Fruit fly (Drosophila melanogaster) whole organism, embryonic: ENCODE measurements around the gene Dic61B.

Source experiments
- CG11093 ChIP-seq: fragments of 200-800 bp; sonication (Bioruptor generic); IDR thresholded peaks from 3 replicates; pipeline ENCODE4 v1.3.6; 2022; ENCODE audit warnings: missing biosample characterization, missing genetic modification characterization
- CG11504 ChIP-seq: fragments of 200-800 bp; sonication (Bioruptor generic); optimal IDR thresholded peaks from 3 replicates; lab custom pipeline; 2019; ENCODE audit warnings: missing biosample characterization, mild to moderate bottlenecking, missing genetic modification characterization, moderate library complexity
- CG12391 ChIP-seq: fragments of 200-800 bp; sonication (Bioruptor generic); optimal IDR thresholded peaks from 3 replicates; lab custom pipeline; 2018; ENCODE audit warnings: missing biosample characterization, mild to moderate bottlenecking, missing genetic modification characterization, moderate library complexity
- CG13624 ChIP-seq: fragments of 200-800 bp; sonication (Bioruptor generic); optimal IDR thresholded peaks from 2 replicates; lab custom pipeline; 2016; ENCODE audit warnings: missing biosample characterization, missing genetic modification characterization
- CG13894 ChIP-seq: fragments of 200-800 bp; sonication (Bioruptor generic); optimal IDR thresholded peaks from 3 replicates; lab custom pipeline; 2018; ENCODE audit warnings: missing biosample characterization, mild to moderate bottlenecking, missing genetic modification characterization, moderate library complexity
- CG14014 ChIP-seq: fragments of 200-800 bp; sonication (Bioruptor generic); IDR thresholded peaks from 2 replicates; pipeline ENCODE4 v1.3.6; 2022; ENCODE audit warnings: missing biosample characterization, missing genetic modification characterization
- CG14860 ChIP-seq: fragments of 200-800 bp; sonication (Bioruptor generic); IDR thresholded peaks from 3 replicates; pipeline ENCODE4 v1.3.6; 2022; ENCODE audit warnings: missing biosample characterization, missing genetic modification characterization; ENCODE audit not compliant: partially characterized antibody
- CG15601 ChIP-seq: fragments of 200-800 bp; sonication (Bioruptor generic); optimal IDR thresholded peaks from 3 replicates; lab custom pipeline; 2019; ENCODE audit warnings: missing biosample characterization, mild to moderate bottlenecking, missing genetic modification characterization, moderate library complexity
- CG1602 ChIP-seq: fragments of 200-800 bp; sonication (Bioruptor generic); optimal IDR thresholded peaks from 3 replicates; lab custom pipeline; 2016; ENCODE audit warnings: missing biosample characterization, missing genetic modification characterization
- CG17802 ChIP-seq: fragments of 200-800 bp; sonication (Bioruptor generic); optimal IDR thresholded peaks from 2 replicates; lab custom pipeline; 2018; ENCODE audit warnings: missing biosample characterization, mild to moderate bottlenecking, missing genetic modification characterization, moderate library complexity
- CG18262 ChIP-seq: fragments of 200-800 bp; optimal IDR thresholded peaks from 3 replicates; lab custom pipeline; 2019; ENCODE audit warnings: missing biosample characterization, mild to moderate bottlenecking, missing genetic modification characterization, moderate library complexity
- CG2199 ChIP-seq: fragments of 200-800 bp; sonication (Bioruptor generic); IDR thresholded peaks from 3 replicates; pipeline ENCODE4 v1.3.6; 2022; ENCODE audit warnings: missing biosample characterization, missing genetic modification characterization
- CG2712 ChIP-seq: fragments of 200-800 bp; optimal IDR thresholded peaks from 3 replicates; lab custom pipeline; 2019; ENCODE audit warnings: missing biosample characterization, mild to moderate bottlenecking, missing genetic modification characterization, moderate library complexity
- CG30431 ChIP-seq: fragments of 200-800 bp; sonication (Bioruptor generic); optimal IDR thresholded peaks from 2 replicates; lab custom pipeline; 2017; ENCODE audit warnings: missing biosample characterization, missing genetic modification characterization
- CG31441 ChIP-seq: fragments of 200-800 bp; sonication (Bioruptor generic); IDR thresholded peaks from 2 replicates; pipeline ENCODE4 v1.3.6; 2022; ENCODE audit warnings: missing biosample characterization, missing genetic modification characterization
- CG32532 ChIP-seq: fragments of 200-800 bp; sonication (Bioruptor generic); IDR thresholded peaks from 2 replicates; pipeline ENCODE4 v1.3.6; 2022; ENCODE audit warnings: missing biosample characterization, missing genetic modification characterization
- CG7556 ChIP-seq: fragments of 200-800 bp; sonication (Bioruptor generic); optimal IDR thresholded peaks from 2 replicates; lab custom pipeline; 2017; ENCODE audit warnings: missing biosample characterization, mild to moderate bottlenecking, missing genetic modification characterization
- CG7839 ChIP-seq: fragments of 200-800 bp; sonication (Bioruptor generic); optimal IDR thresholded peaks from 3 replicates; lab custom pipeline; 2018; ENCODE audit warnings: missing biosample characterization, mild to moderate bottlenecking, missing genetic modification characterization, moderate library complexity
- CG7963 ChIP-seq: fragments of 200-800 bp; sonication (Bioruptor generic); IDR thresholded peaks from 3 replicates; pipeline ENCODE4 v1.3.6; 2022; ENCODE audit warnings: missing biosample characterization, missing genetic modification characterization; ENCODE audit not compliant: partially characterized antibody
- CG8478 ChIP-seq: fragments of >200 bp; optimal IDR thresholded peaks from 2 replicates; lab custom pipeline; 2018
- CG8924 ChIP-seq: fragments of 200-800 bp; optimal IDR thresholded peaks from 3 replicates; lab custom pipeline; 2019; ENCODE audit warnings: missing biosample characterization, mild to moderate bottlenecking, missing genetic modification characterization, moderate library complexity
- CoRest ChIP-seq: fragments of 200-800 bp; sonication (Bioruptor generic); optimal IDR thresholded peaks from 3 replicates; lab custom pipeline; 2018; ENCODE audit warnings: missing biosample characterization, mild to moderate bottlenecking, missing genetic modification characterization, moderate library complexity
- D19A ChIP-seq: fragments of 200-800 bp; optimal IDR thresholded peaks from 3 replicates; lab custom pipeline; 2019; ENCODE audit warnings: missing biosample characterization, mild to moderate bottlenecking, missing genetic modification characterization, moderate library complexity
- E2f2 ChIP-seq: fragments of 200-800 bp; sonication (Bioruptor generic); IDR thresholded peaks from 2 replicates; pipeline ENCODE4 v1.3.6; 2022; ENCODE audit warnings: missing biosample characterization, missing genetic modification characterization
- H2.0 ChIP-seq: fragments of 200-800 bp; sonication (Bioruptor generic); IDR thresholded peaks from 2 replicates; pipeline ENCODE4 v1.3.6; 2022; ENCODE audit warnings: missing biosample characterization, missing genetic modification characterization
- Hr51 ChIP-seq, 2 experiments: fragments of 200-800 bp; sonication (Bioruptor generic); optimal IDR thresholded peaks; 2 replicates in 1 of 2; 3 replicates in 1 of 2; lab custom pipeline; 2016 to 2018; ENCODE audit warnings: missing biosample characterization in 2 of 2, missing genetic modification characterization in 2 of 2, mild to moderate bottlenecking in 1 of 2, moderate library complexity in 1 of 2
- NC2α ChIP-seq: fragments of 200-800 bp; sonication (Bioruptor generic); optimal IDR thresholded peaks from 2 replicates; lab custom pipeline; 2016; ENCODE audit warnings: missing biosample characterization, missing genetic modification characterization
- PHDP ChIP-seq: fragments of 200-800 bp; sonication (Bioruptor generic); optimal IDR thresholded peaks from 3 replicates; lab custom pipeline; 2018; ENCODE audit warnings: missing biosample characterization, mild to moderate bottlenecking, missing genetic modification characterization, moderate library complexity
- Scr ChIP-seq: fragments of 200-800 bp; sonication (Bioruptor generic); IDR thresholded peaks from 2 replicates; pipeline ENCODE4 v1.3.6; 2022; ENCODE audit warnings: missing biosample characterization, missing genetic modification characterization; ENCODE audit not compliant: partially characterized antibody
- Sox102F ChIP-seq: fragments of 200-800 bp; sonication (Bioruptor generic); optimal IDR thresholded peaks from 2 replicates; lab custom pipeline; 2018; ENCODE audit warnings: missing biosample characterization, mild to moderate bottlenecking, missing genetic modification characterization, moderate library complexity
- Vsx1 ChIP-seq: fragments of 200-800 bp; sonication (Bioruptor generic); optimal IDR thresholded peaks from 2 replicates; lab custom pipeline; 2017; ENCODE audit warnings: missing biosample characterization, mild to moderate bottlenecking, missing genetic modification characterization, missing genetic modification reagents
- Xrp1 ChIP-seq: fragments of 200-800 bp; sonication (Bioruptor generic); IDR thresholded peaks from 2 replicates; pipeline ENCODE4 v1.3.6; 2022; ENCODE audit warnings: missing biosample characterization, missing genetic modification characterization
- disco-r ChIP-seq: fragments of 200-800 bp; sonication (Bioruptor generic); optimal IDR thresholded peaks from 2 replicates; lab custom pipeline; 2016; ENCODE audit warnings: missing biosample characterization, missing genetic modification characterization
- ems ChIP-seq: fragments of 200-800 bp; sonication (Bioruptor generic); optimal IDR thresholded peaks from 3 replicates; lab custom pipeline; 2016; ENCODE audit warnings: missing biosample characterization, missing genetic modification characterization
- exex ChIP-seq: fragments of 200-800 bp; sonication (Bioruptor generic); optimal IDR thresholded peaks from 4 replicates; lab custom pipeline; 2018; ENCODE audit warnings: missing biosample characterization, mild to moderate bottlenecking, missing genetic modification characterization, moderate library complexity
- gcm ChIP-seq: fragments of 200-800 bp; sonication (Bioruptor generic); optimal IDR thresholded peaks from 2 replicates; lab custom pipeline; 2019; ENCODE audit warnings: missing biosample characterization, mild to moderate bottlenecking, missing genetic modification characterization, moderate library complexity
- grau ChIP-seq: fragments of 200-800 bp; optimal IDR thresholded peaks from 3 replicates; lab custom pipeline; 2019; ENCODE audit warnings: missing biosample characterization, mild to moderate bottlenecking, missing genetic modification characterization, moderate library complexity
- ind ChIP-seq: fragments of 200-800 bp; sonication (Bioruptor generic); optimal IDR thresholded peaks from 3 replicates; lab custom pipeline; 2016; ENCODE audit warnings: missing biosample characterization, missing genetic modification characterization
- lab ChIP-seq: fragments of 200-800 bp; sonication (Bioruptor generic); optimal IDR thresholded peaks from 3 replicates; lab custom pipeline; 2017; ENCODE audit warnings: missing biosample characterization, missing genetic modification characterization, mild to moderate bottlenecking, moderate library complexity, missing genetic modification reagents
- pan ChIP-seq, 4 experiments: fragments of >200 bp in 3 of 4; fragments of 200-800 bp in 1 of 4; sonication (Bioruptor generic) in 1 of 4; optimal IDR thresholded peaks in 3 of 4; IDR thresholded peaks in 1 of 4; 2 replicates each; pipeline versions ENCODE4 v1.3.6 to Lab custom; 2017 to 2022; ENCODE audit warnings: missing biosample characterization in 2 of 4, missing genetic modification characterization in 2 of 4, mixed read lengths in 1 of 4
- prd ChIP-seq, 3 experiments: fragments of >200 bp in 2 of 3; fragments of 200-800 bp in 1 of 3; sonication (Bioruptor generic) in 1 of 3; optimal IDR thresholded peaks in 2 of 3; IDR thresholded peaks in 1 of 3; 2 replicates in 2 of 3; 3 replicates in 1 of 3; pipeline versions ENCODE4 v1.3.6 to Lab custom; 2017 to 2022; ENCODE audit warnings: missing biosample characterization in 1 of 3, missing genetic modification characterization in 1 of 3
- pros ChIP-seq: fragments of 200-800 bp; sonication (Bioruptor generic); optimal IDR thresholded peaks from 3 replicates; lab custom pipeline; 2019; ENCODE audit warnings: missing biosample characterization, mild to moderate bottlenecking, missing genetic modification characterization, moderate library complexity
- row ChIP-seq: fragments of 200-800 bp; sonication (Bioruptor generic); IDR thresholded peaks from 3 replicates; pipeline ENCODE4 v1.3.6; 2022; ENCODE audit warnings: missing biosample characterization, missing genetic modification characterization
- shn ChIP-seq: fragments of 200-800 bp; sonication (Bioruptor generic); optimal IDR thresholded peaks from 3 replicates; lab custom pipeline; 2016; ENCODE audit warnings: missing biosample characterization, missing genetic modification characterization
- sna ChIP-seq: fragments of 200-800 bp; sonication (Bioruptor generic); IDR thresholded peaks from 2 replicates; pipeline ENCODE4 v1.3.6; 2022; ENCODE audit warnings: missing biosample characterization, missing genetic modification characterization; ENCODE audit not compliant: partially characterized antibody
- tup ChIP-seq: fragments of 200-800 bp; sonication (Bioruptor generic); optimal IDR thresholded peaks from 2 replicates; lab custom pipeline; 2016; ENCODE audit warnings: missing biosample characterization, mild to moderate bottlenecking, missing genetic modification characterization, moderate library complexity
- twi ChIP-seq: fragments of 200-800 bp; optimal IDR thresholded peaks from 2 replicates; lab custom pipeline; 2019; ENCODE audit warnings: missing biosample characterization, mild to moderate bottlenecking, missing genetic modification characterization, moderate library complexity
- unpg ChIP-seq: fragments of 200-800 bp; sonication (Bioruptor generic); optimal IDR thresholded peaks from 3 replicates; lab custom pipeline; 2018; ENCODE audit warnings: missing biosample characterization, mild to moderate bottlenecking, missing genetic modification characterization, moderate library complexity
- zen2 ChIP-seq: fragments of 200-800 bp; sonication (Bioruptor generic); IDR thresholded peaks from 3 replicates; pipeline ENCODE4 v1.3.6; 2022; ENCODE audit warnings: missing biosample characterization, missing genetic modification characterization; ENCODE audit not compliant: partially characterized antibody

The Dic61B gene

dm6 chr3L:119390-119789 lies 33.0 kb downstream of the Dic61B start (continued):
- TF ChIP-seq CG14860 (GFP tag; lab: Robert Waterston, UW) (no peak), CG17802 (tag; lab: Kevin White, UChicago) (no peak), CG13894 (tag; lab: Kevin White, UChicago) (peak; percentile 6), exex (no peak), prd (optimal IDR thresholded peaks at IDR 0.05; lab: Kevin White, UChicago) (no peak), prd (GFP tag; IDR thresholded peaks at IDR 0.05; lab: Robert Waterston, UW) (no peak), shn (GFP tag; lab: Kevin White, UChicago) (no peak), Vsx1 (GFP tag; lab: Kevin White, UChicago) (no peak), CG18262 (no peak), unpg (no peak), Scr (GFP tag; lab: Robert Waterston, UW) (no peak), disco-r (no peak), sna (GFP tag; lab: Robert Waterston, UW) (no peak), CG7556 (GFP tag; lab: Kevin White, UChicago) (no peak), CG2199 (GFP tag; lab: Robert Waterston, UW) (peak; percentile 67; the same call in 1 of the 3 replicates), E2f2 (GFP tag; lab: Robert Waterston, UW) (no peak), zen2 (no peak), CG14014 (GFP tag; lab: Robert Waterston, UW) (no peak), CG8478 (lab: Kevin White, UChicago) (no peak), pros (GFP tag; lab: Kevin White, UChicago) (no peak), CG13624 (GFP tag; lab: Kevin White, UChicago) (peak; percentile 7), H2.0 (GFP tag; lab: Robert Waterston, UW) (no peak)

- TF ChIP-seq CG2712 (tag; lab: Kevin White, UChicago) (peak; percentile 75), grau (tag; lab: Kevin White, UChicago) (peak; percentile 49), Xrp1 (peak; percentile 71), NC2α (GFP tag; lab: Kevin White, UChicago) (no peak), PHDP (tag; lab: Kevin White, UChicago) (peak; percentile 59), Hr51 (GFP tag; optimal IDR thresholded peaks at IDR 0.05; lab: Kevin White, UChicago) (peak in 1 of 2 experiments; percentile 43), CoRest (tag; lab: Kevin White, UChicago) (peak; percentile 66), CG11093 (GFP tag; lab: Robert Waterston, UW) (0 out of 3 replicates have a peak, but pooled peaks have one; percentile 32), CG31441 (GFP tag; lab: Robert Waterston, UW) (peak; percentile 62), CG32532 (peak; percentile 46), CG7839 (tag; lab: Kevin White, UChicago) (peak; percentile 66), CG30431 (GFP tag; lab: Kevin White, UChicago) (no peak), D19A (peak; percentile 65), gcm (peak; percentile 30), ind (peak; percentile 23), CG7963 (GFP tag; lab: Robert Waterston, UW) (no peak), CG1602 (GFP tag; lab: Kevin White, UChicago) (peak; percentile 3), CG12391 (tag; lab: Kevin White, UChicago) (peak; percentile 62), CG15601 (tag; lab: Kevin White, UChicago) (peak; percentile 63), pan (optimal IDR thresholded peaks at IDR 0.05; lab: Kevin White, UChicago) (no peak), pan (GFP tag; optimal IDR thresholded peaks at IDR 0.05 in 1 of 2, IDR thresholded peaks at IDR 0.05 in 1 of 2) (peak in 1 of 2 experiments; percentile 23), tup (GFP tag; lab: Kevin White, UChicago) (no peak), lab (GFP tag; lab: Kevin White, UChicago) (peak; percentile 23), ems (GFP tag; lab: Kevin White, UChicago) (no peak), CG8924 (tag; lab: Kevin White, UChicago) (peak; percentile 49), Sox102F (GFP tag; lab: Kevin White, UChicago) (peak; percentile 63), CG11504 (peak; percentile 66), row (peak; percentile 60), twi (tag; lab: Kevin White, UChicago) (peak; percentile 33)
These were observed 42.5 kb downstream of the Dic61B start for dm6 chr3L:109936-110335.
